Fruit fly (Drosophila melanogaster): ENCODE results near the gene CG1647.

Gene CG1647

DNA sequence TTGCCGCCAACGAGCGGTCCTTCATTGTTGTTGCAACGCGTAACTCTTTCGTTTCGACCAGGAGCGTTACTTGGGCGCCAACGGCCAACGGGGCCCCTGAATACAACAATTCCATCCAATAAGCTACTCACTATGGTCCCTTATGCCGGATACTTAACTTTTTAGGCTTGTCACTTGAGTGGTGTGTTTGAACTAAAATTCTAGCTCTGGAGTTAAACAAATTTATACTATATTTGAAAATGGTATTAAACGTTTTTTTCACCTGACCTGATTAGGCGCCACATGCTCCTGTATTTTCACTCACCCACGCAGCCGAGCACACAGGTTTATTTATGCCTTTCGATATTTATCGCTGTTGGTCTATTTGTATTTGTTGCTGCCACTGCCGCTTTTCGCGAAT, 14.9 kb upstream of the CG1647 start (continued):
- no peak for TF ChIP-seq ato (GFP tag; IDR thresholded peaks at IDR 0.05; ENCODE audit: partially characterized antibody)
- no peak for TF ChIP-seq CG3726 (GFP tag; IDR thresholded peaks at IDR 0.05)
- TF ChIP-seq CG17568 (GFP tag; optimal IDR thresholded peaks at IDR 0.05) = no peak
- no peak for TF ChIP-seq Lhr (GFP tag; optimal IDR thresholded peaks at IDR 0.05)
- peak; percentile 22 for TF ChIP-seq lilli (GFP tag; optimal IDR thresholded peaks at IDR 0.05)
- TF ChIP-seq CG30431 (GFP tag; optimal IDR thresholded peaks at IDR 0.05) = peak; percentile 21
- no peak for TF ChIP-seq Chrac-16 (GFP tag; optimal IDR thresholded peaks at IDR 0.05)
- TF ChIP-seq Rx (GFP tag; IDR thresholded peaks at IDR 0.05) = no peak
- TF ChIP-seq CG34224 (GFP tag; IDR thresholded peaks at IDR 0.05; ENCODE audit: partially characterized antibody) = no peak
- TF ChIP-seq pum (GFP tag; optimal IDR thresholded peaks at IDR 0.05) = no peak
- no peak for TF ChIP-seq gro (GFP tag; optimal IDR thresholded peaks at IDR 0.05)
- no peak for TF ChIP-seq Sry-β (GFP tag; optimal IDR thresholded peaks at IDR 0.05)
- no peak for TF ChIP-seq sima (GFP tag; optimal IDR thresholded peaks at IDR 0.05)
- TF ChIP-seq bcd (GFP tag; optimal IDR thresholded peaks at IDR 0.05) = no peak
- no peak for TF ChIP-seq zfh2 (GFP tag; optimal IDR thresholded peaks at IDR 0.05)
- no peak for TF ChIP-seq CG30403 (GFP tag; optimal IDR thresholded peaks at IDR 0.05)
- no peak for TF ChIP-seq CG6272 (GFP tag; IDR thresholded peaks at IDR 0.05)
- no peak for TF ChIP-seq CG18476 (GFP tag; optimal IDR thresholded peaks at IDR 0.05)
- no peak for TF ChIP-seq CG17186 (GFP tag; optimal IDR thresholded peaks at IDR 0.05)
- no peak for TF ChIP-seq Lim3 (GFP tag; IDR thresholded peaks at IDR 0.05)
- no peak for TF ChIP-seq vvl (GFP tag; IDR thresholded peaks at IDR 0.05)
- TF ChIP-seq CG6683 (GFP tag; optimal IDR thresholded peaks at IDR 0.05) = no peak
- peak; percentile 74 for TF ChIP-seq Med (GFP tag)
- TF ChIP-seq kni (GFP tag; optimal IDR thresholded peaks at IDR 0.05) = no peak
- TF ChIP-seq CG1792 (GFP tag; optimal IDR thresholded peaks at IDR 0.05) = no peak
- no peak for TF ChIP-seq zen2 (GFP tag; IDR thresholded peaks at IDR 0.05; ENCODE audit: partially characterized antibody)
- TF ChIP-seq ci (GFP tag; IDR thresholded peaks at IDR 0.05) = no peak
- TF ChIP-seq CG6791 (GFP tag; IDR thresholded peaks at IDR 0.05; ENCODE audit: partially characterized antibody) = no peak
- TF ChIP-seq CG17361 (GFP tag; IDR thresholded peaks at IDR 0.05) = no peak
- TF ChIP-seq tgo (GFP tag; IDR thresholded peaks at IDR 0.05) = no peak
- no peak for TF ChIP-seq Fer1 (GFP tag; optimal IDR thresholded peaks at IDR 0.05)
- TF ChIP-seq inv (GFP tag; IDR thresholded peaks at IDR 0.05; ENCODE audit: partially characterized antibody) = peak; percentile 33; the same call in 1 of the 2 replicates
- TF ChIP-seq CG18599 (GFP tag; optimal IDR thresholded peaks at IDR 0.05) = no peak
- TF ChIP-seq Awh (GFP tag; IDR thresholded peaks at IDR 0.05) = no peak
- TF ChIP-seq pros (GFP tag; optimal IDR thresholded peaks at IDR 0.05) = no peak
- no peak for TF ChIP-seq wek (GFP tag; optimal IDR thresholded peaks at IDR 0.05)
- no peak for TF ChIP-seq Hr3 (GFP tag; optimal IDR thresholded peaks at IDR 0.05)
- no peak for TF ChIP-seq klu (GFP tag; IDR thresholded peaks at IDR 0.05)
- TF ChIP-seq grn (GFP tag; optimal IDR thresholded peaks at IDR 0.05) = no peak
- TF ChIP-seq Atf6 (GFP tag; IDR thresholded peaks at IDR 0.05) = no peak
- no peak for TF ChIP-seq gsb (GFP tag; IDR thresholded peaks at IDR 0.05)
- TF ChIP-seq Elba2 (GFP tag; optimal IDR thresholded peaks at IDR 0.05) = no peak
- peak; percentile 1 for TF ChIP-seq CG33557 (GFP tag; optimal IDR thresholded peaks at IDR 0.05)
- no peak for TF ChIP-seq CG10431 (GFP tag; optimal IDR thresholded peaks at IDR 0.05)
- no peak for TF ChIP-seq psq (GFP tag; optimal IDR thresholded peaks at IDR 0.05)
- TF ChIP-seq HHEX (GFP tag; optimal IDR thresholded peaks at IDR 0.05) = no peak
- TF ChIP-seq crol (GFP tag; IDR thresholded peaks at IDR 0.05) = no peak
- TF ChIP-seq mld (GFP tag; IDR thresholded peaks at IDR 0.05; ENCODE audit: partially characterized antibody) = no peak
- peak; percentile 24 for TF ChIP-seq CG18262 (tag; optimal IDR thresholded peaks at IDR 0.05)
- TF ChIP-seq Side (GFP tag; optimal IDR thresholded peaks at IDR 0.05) = no peak
- no peak for TF ChIP-seq CG8765 (GFP tag; IDR thresholded peaks at IDR 0.05)
- no peak for TF ChIP-seq chinmo (GFP tag; IDR thresholded peaks at IDR 0.05; ENCODE audit: partially characterized antibody)
